Worm (Caenorhabditis elegans): Measurements from ENCODE around the gene mam-5.
"Not testable (repeated sequence)": the region's sequence is repeated elsewhere in the genome, so short reads cannot be mapped to it uniquely, and the experiment has no call there.

mam-5 gene

DNA sequence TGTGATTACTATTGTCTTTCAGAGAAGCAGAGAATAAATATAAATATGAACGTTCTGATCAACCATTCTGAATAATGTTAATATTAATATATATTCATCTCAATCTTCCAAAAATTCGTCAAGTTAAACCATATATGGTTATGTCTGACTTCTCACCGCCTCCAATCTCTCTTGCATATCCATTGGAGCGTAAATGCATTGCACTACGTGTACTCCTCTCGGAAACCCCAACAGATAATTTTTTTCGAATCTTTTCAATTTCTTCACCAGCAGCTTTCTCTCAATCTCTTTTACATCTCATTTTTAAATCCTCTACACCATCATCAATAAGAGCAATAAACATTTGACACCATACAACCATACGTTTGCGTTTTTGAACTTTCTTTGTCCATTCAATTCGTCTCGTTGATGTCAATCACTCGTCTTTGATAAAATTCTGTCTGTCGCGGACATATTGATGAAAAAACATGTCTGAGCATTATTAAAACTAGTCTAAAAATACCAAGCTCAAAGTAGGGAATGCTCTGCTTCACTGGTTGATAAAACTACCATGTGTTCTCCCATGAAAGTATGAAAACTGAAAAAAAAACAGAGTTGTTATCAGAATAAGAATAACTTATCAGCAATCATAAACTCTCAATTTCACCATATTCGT lies 50.9 kb downstream of the mam-5 start (continued):
- TF ChIP-seq F23B12.7 (tag; optimal IDR thresholded peaks at IDR 0.05; ENCODE audit: insufficient read depth) = peak; percentile 12
- no peak for TF ChIP-seq egl-44 (GFP tag; IDR thresholded peaks at IDR 0.05)

DNA sequence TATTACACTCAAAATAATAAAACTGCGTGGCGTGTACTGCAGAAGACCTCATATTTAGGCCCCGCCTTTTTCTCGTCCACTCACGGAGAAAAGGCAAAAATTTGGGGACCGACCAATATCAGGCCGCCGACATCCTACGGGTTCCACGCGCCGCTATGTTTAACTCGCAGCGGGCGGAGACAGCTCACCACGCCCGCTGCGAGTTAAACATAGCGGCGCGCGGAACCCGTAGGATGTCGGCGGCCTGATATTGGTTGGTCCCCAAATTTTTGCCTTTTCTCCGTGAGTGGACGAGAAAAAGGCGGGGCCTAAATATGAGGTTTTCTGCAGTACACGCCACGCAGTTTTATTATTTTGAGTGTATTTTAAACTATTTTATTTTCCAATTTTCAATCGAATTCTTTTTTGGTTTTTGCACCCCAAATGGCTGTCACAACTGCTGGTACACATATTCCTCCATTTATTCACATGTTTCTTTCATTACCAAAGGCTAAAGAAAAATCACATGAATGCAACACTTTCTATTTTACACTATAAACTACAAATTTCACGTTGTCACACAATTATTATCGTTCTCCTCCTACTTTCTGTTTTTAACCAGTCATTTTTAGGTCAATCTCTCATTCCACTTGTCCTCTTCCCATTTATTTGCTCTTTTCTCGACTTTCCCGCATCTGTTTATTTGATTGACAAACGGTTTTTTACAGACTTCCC lies 51.7 kb downstream of the mam-5 start, which contains the start of gene uda-1:
Gene uda-1, plus strand, starts transcription at position 708 of the 714 bp plus-strand sequence.
- TF ChIP-seq snpc-1.1 (tag; optimal IDR thresholded peaks at IDR 0.05; ENCODE audit: insufficient read depth) = peak; percentile 76
- TF ChIP-seq rcor-1 (GFP tag; IDR thresholded peaks at IDR 0.05) = 0 out of 2 replicates have a peak, but pooled peaks have one; percentile 34
- peak; percentile 57 for TF ChIP-seq hmg-1.2 (GFP tag; IDR thresholded peaks at IDR 0.05)
- TF ChIP-seq snpc-4 (GFP tag; optimal IDR thresholded peaks at IDR 0.05) = not testable (repeated sequence)
- peak in 3 of 4 experiments; percentile 42 to 95 (median 92) for TF ChIP-seq snpc-4 (tag; optimal IDR thresholded peaks at IDR 0.05)

- TF ChIP-seq let-526 (GFP tag; IDR thresholded peaks at IDR 0.05) (no peak), egl-44 (GFP tag; IDR thresholded peaks at IDR 0.05) (no peak), efl-1 (GFP tag; optimal IDR thresholded peaks at IDR 0.05) (no peak), hmg-1.2 (GFP tag; IDR thresholded peaks at IDR 0.05) (no peak), F33H1.4 (GFP tag; IDR thresholded peaks at IDR 0.05) (no peak), zfh-2 (GFP tag; conservative IDR thresholded peaks at IDR 0.05) (no peak), F10E7.11 (tag; optimal IDR thresholded peaks at IDR 0.05) (no peak), bed-1 (GFP tag; IDR thresholded peaks at IDR 0.05) (no peak), ceh-100 (GFP tag; IDR thresholded peaks at IDR 0.05) (no peak), zim-3 (tag; optimal IDR thresholded peaks at IDR 0.05) (no peak), F55B11.4 (tag; optimal IDR thresholded peaks at IDR 0.05; ENCODE audit: borderline replicate concordance, insufficient read depth) (no peak), pha-4 (tag; optimal IDR thresholded peaks at IDR 0.05) (no peak), sdz-38 (tag; optimal IDR thresholded peaks at IDR 0.05) (no peak), atf-7 (tag; optimal IDR thresholded peaks at IDR 0.05) (no peak), unc-62 (GFP tag; optimal IDR thresholded peaks at IDR 0.05) (no peak), fkh-3 (tag; optimal IDR thresholded peaks at IDR 0.05) (no peak), ets-4 (GFP tag; optimal IDR thresholded peaks at IDR 0.05) (no peak), egrh-3 (GFP tag; IDR thresholded peaks at IDR 0.05) (no peak), Y56A3A.18 (GFP tag; IDR thresholded peaks at IDR 0.05) (no peak)
These were observed 53.9 kb downstream of the mam-5 start for ce11 chrV:10006374-10006773.
